Worm (Caenorhabditis elegans) whole organism, midembryonic: ENCODE data around the gene hxk-3.

Source experiments
- cog-1 ChIP-seq: sonication (generic microtip); optimal IDR thresholded peaks from 2 replicates; lab custom pipeline; 2016; ENCODE audit warnings: missing genetic modification characterization, missing compliant biosample characterization
- klf-2 ChIP-seq: fragments of 200-800 bp; sonication (Bioruptor generic); conservative IDR thresholded peaks from 2 replicates; pipeline ENCODE4 v1.3.6; 2022; ENCODE audit warnings: missing genetic modification reagents, missing genetic modification characterization, missing compliant biosample characterization
- med-1 ChIP-seq: sonication (generic microtip); optimal IDR thresholded peaks from 2 replicates; lab custom pipeline; 2017; ENCODE audit warnings: missing genetic modification characterization, mild to moderate bottlenecking, missing compliant biosample characterization, antibody characterized with exemption, missing genetic modification reagents; ENCODE audit not compliant: insufficient read depth
- ref-1 ChIP-seq: fragments of 200-800 bp; sonication (Bioruptor generic); conservative IDR thresholded peaks from 2 replicates; pipeline ENCODE4 v1.3.6; 2022; ENCODE audit warnings: missing genetic modification reagents, missing genetic modification characterization, missing compliant biosample characterization
- tab-1 ChIP-seq: fragments of 200-800 bp; sonication (Bioruptor generic); IDR thresholded peaks from 2 replicates; pipeline ENCODE4 v1.3.6; 2022; ENCODE audit warnings: missing genetic modification characterization, missing compliant biosample characterization
- ztf-29 ChIP-seq: fragments of 200-800 bp; sonication (Bioruptor generic); IDR thresholded peaks from 2 replicates; pipeline ENCODE4 v1.3.6; 2022; ENCODE audit warnings: missing genetic modification reagents, missing genetic modification characterization, missing compliant biosample characterization

ce11 chrIV:1549095-1550093 is 52.0 kb downstream of the hxk-3 start:
- TF ChIP-seq klf-2 (no peak), tab-1 (GFP tag; lab: Robert Waterston, UW) (no peak), ztf-29 (GFP tag; lab: Robert Waterston, UW) (no peak), cog-1 (tag; lab: Kevin White, UChicago) (no peak), med-1 (GFP tag; lab: Kevin White, UChicago) (no peak), ref-1 (no peak)
